Fruit fly (Drosophila melanogaster) whole organism, embryonic: Measurements from ENCODE around the gene GluProRS.

Experiments
- Awh ChIP-seq: fragments of 200-800 bp; sonication (Bioruptor generic); IDR thresholded peaks from 2 replicates; pipeline ENCODE4, ENCODE4 v1.3.6; 2022; ENCODE audit warnings: missing biosample characterization, missing genetic modification characterization
- CG10462 ChIP-seq: fragments of 200-800 bp; sonication (Bioruptor generic); optimal IDR thresholded peaks from 2 replicates; lab custom pipeline; 2016; ENCODE audit warnings: missing biosample characterization, missing genetic modification characterization
- CG12236 ChIP-seq: fragments of 200-800 bp; sonication (Bioruptor generic); optimal IDR thresholded peaks from 2 replicates; lab custom pipeline; 2016; ENCODE audit warnings: missing biosample characterization, missing genetic modification characterization
- CG12659 ChIP-seq: fragments of 200-800 bp; sonication (Bioruptor generic); optimal IDR thresholded peaks from 3 replicates; lab custom pipeline; 2017; ENCODE audit warnings: mild to moderate bottlenecking, missing biosample characterization, missing genetic modification reagents, missing genetic modification characterization
- CG12769 ChIP-seq: fragments of 200-800 bp; sonication (Bioruptor generic); optimal IDR thresholded peaks from 2 replicates; lab custom pipeline; 2019; ENCODE audit warnings: missing biosample characterization, mild to moderate bottlenecking, missing genetic modification characterization, moderate library complexity
- CG13287 ChIP-seq: fragments of 200-800 bp; sonication (Bioruptor generic); IDR thresholded peaks from 2 replicates; pipeline ENCODE4 v1.3.6; 2022; ENCODE audit warnings: missing biosample characterization, missing genetic modification characterization; ENCODE audit not compliant: partially characterized antibody
- CG15073 ChIP-seq: fragments of 200-800 bp; sonication (Bioruptor generic); optimal IDR thresholded peaks from 2 replicates; lab custom pipeline; 2016; ENCODE audit warnings: missing biosample characterization, missing genetic modification characterization
- CG16779 ChIP-seq: fragments of 200-800 bp; sonication (Bioruptor generic); IDR thresholded peaks from 2 replicates; pipeline ENCODE4 v1.3.6; 2022; ENCODE audit warnings: missing biosample characterization, missing genetic modification characterization
- CG17568 ChIP-seq: fragments of 200-800 bp; sonication (Bioruptor generic); optimal IDR thresholded peaks from 2 replicates; lab custom pipeline; 2018; ENCODE audit warnings: missing biosample characterization, mild to moderate bottlenecking, missing genetic modification characterization, moderate library complexity
- CG34224 ChIP-seq: fragments of 200-800 bp; sonication (Bioruptor generic); IDR thresholded peaks from 3 replicates; pipeline ENCODE4 v1.3.6; 2022; ENCODE audit warnings: missing biosample characterization, missing genetic modification characterization; ENCODE audit not compliant: partially characterized antibody
- CG7271 ChIP-seq: fragments of 200-800 bp; sonication (Bioruptor generic); optimal IDR thresholded peaks from 2 replicates; lab custom pipeline; 2018; ENCODE audit warnings: missing biosample characterization, mild to moderate bottlenecking, missing genetic modification characterization, moderate library complexity
- CG8478 ChIP-seq: fragments of >200 bp; optimal IDR thresholded peaks from 2 replicates; lab custom pipeline; 2018
- Dll ChIP-seq: fragments of 200-800 bp; sonication (Bioruptor generic); IDR thresholded peaks from 4 replicates; pipeline ENCODE4 v1.3.6; 2022; ENCODE audit warnings: missing biosample characterization, missing genetic modification characterization; ENCODE audit not compliant: partially characterized antibody
- Doc3 ChIP-seq: fragments of 200-800 bp; sonication (Bioruptor generic); IDR thresholded peaks from 3 replicates; pipeline ENCODE4 v1.3.6; 2022; ENCODE audit warnings: missing biosample characterization, missing genetic modification characterization; ENCODE audit not compliant: partially characterized antibody
- Dref ChIP-seq: fragments of 200-800 bp; sonication (Bioruptor generic); IDR thresholded peaks from 2 replicates; pipeline ENCODE4 v1.3.6; 2022; ENCODE audit warnings: missing biosample characterization, missing genetic modification characterization
- E2f2 ChIP-seq: fragments of 200-800 bp; sonication (Bioruptor generic); IDR thresholded peaks from 2 replicates; pipeline ENCODE4 v1.3.6; 2022; ENCODE audit warnings: missing biosample characterization, missing genetic modification characterization
- Eip74EF ChIP-seq, 2 experiments: fragments of 200-800 bp in 1 of 2; fragments of >200 bp in 1 of 2; sonication (Bioruptor generic) in 1 of 2; optimal IDR thresholded peaks; 2 replicates each; lab custom pipeline; 2017 to 2019; ENCODE audit warnings: missing biosample characterization in 2 of 2, missing genetic modification characterization in 2 of 2, mild to moderate bottlenecking in 1 of 2, moderate library complexity in 1 of 2
- Gug ChIP-seq: fragments of 200-800 bp; sonication (Bioruptor generic); IDR thresholded peaks from 4 replicates; pipeline ENCODE4 v1.3.6; 2022; ENCODE audit warnings: missing biosample characterization, missing genetic modification characterization
- HHEX ChIP-seq: fragments of 200-800 bp; sonication (Bioruptor generic); optimal IDR thresholded peaks from 3 replicates; lab custom pipeline; 2017; ENCODE audit warnings: missing biosample characterization, mild to moderate bottlenecking, missing genetic modification characterization, missing genetic modification reagents
- Hey ChIP-seq: fragments of 200-800 bp; sonication (Bioruptor generic); optimal IDR thresholded peaks from 3 replicates; lab custom pipeline; 2018; ENCODE audit warnings: missing biosample characterization, mild to moderate bottlenecking, missing genetic modification characterization
- Hr39 ChIP-seq: fragments of >200 bp; optimal IDR thresholded peaks from 2 replicates; lab custom pipeline; 2017
- Jarid2 ChIP-seq: fragments of 200-800 bp; sonication (Bioruptor generic); optimal IDR thresholded peaks from 3 replicates; lab custom pipeline; 2017; ENCODE audit warnings: mild to moderate bottlenecking, missing biosample characterization, missing genetic modification reagents, missing genetic modification characterization
- Lpt ChIP-seq: fragments of >200 bp; optimal IDR thresholded peaks from 2 replicates; lab custom pipeline; 2018; ENCODE audit warnings: missing biosample characterization, missing genetic modification characterization
- MBD-R2 ChIP-seq: fragments of 200-800 bp; sonication (Bioruptor generic); IDR thresholded peaks from 2 replicates; pipeline ENCODE4 v1.3.6; 2022; ENCODE audit warnings: missing biosample characterization, missing genetic modification characterization
- Meics ChIP-seq: fragments of 200-800 bp; sonication (Bioruptor generic); optimal IDR thresholded peaks from 2 replicates; lab custom pipeline; 2017; ENCODE audit warnings: missing biosample characterization, mild to moderate bottlenecking, missing genetic modification characterization
- NC2β ChIP-seq: fragments of 200-800 bp; sonication (Bioruptor generic); optimal IDR thresholded peaks from 2 replicates; lab custom pipeline; 2016; ENCODE audit warnings: missing biosample characterization, missing genetic modification characterization
- Rx ChIP-seq: fragments of 200-800 bp; sonication (Bioruptor generic); IDR thresholded peaks from 2 replicates; pipeline ENCODE4 v1.3.6; 2022; ENCODE audit warnings: missing biosample characterization, missing genetic modification characterization
- Spps ChIP-seq: fragments of 200-800 bp; sonication (Bioruptor generic); optimal IDR thresholded peaks from 2 replicates; lab custom pipeline; 2018; ENCODE audit warnings: missing biosample characterization, mild to moderate bottlenecking, missing genetic modification characterization
- Sry-β ChIP-seq: fragments of 200-800 bp; sonication (Bioruptor generic); optimal IDR thresholded peaks from 2 replicates; lab custom pipeline; 2018; ENCODE audit warnings: missing biosample characterization, mild to moderate bottlenecking, missing genetic modification characterization, moderate library complexity
- btn ChIP-seq: fragments of 200-800 bp; sonication (Bioruptor generic); optimal IDR thresholded peaks from 2 replicates; lab custom pipeline; 2016; ENCODE audit warnings: missing biosample characterization, missing genetic modification characterization
- croc ChIP-seq: fragments of 200-800 bp; sonication (Bioruptor generic); conservative IDR thresholded peaks from 3 replicates; pipeline ENCODE4 v1.3.6; 2022; ENCODE audit warnings: missing biosample characterization, missing genetic modification characterization
- crp ChIP-seq, 2 experiments: fragments of 200-800 bp; sonication (Bioruptor generic); optimal IDR thresholded peaks; 2 replicates in 1 of 2; 3 replicates in 1 of 2; lab custom pipeline; 2017; ENCODE audit warnings: missing biosample characterization in 2 of 2, missing genetic modification characterization in 2 of 2, mild to moderate bottlenecking in 1 of 2, moderate library complexity in 1 of 2
- dysf ChIP-seq: fragments of 200-800 bp; sonication (Bioruptor generic); IDR thresholded peaks from 3 replicates; pipeline ENCODE4 v1.3.6; 2022; ENCODE audit warnings: missing biosample characterization, missing genetic modification characterization
- eve ChIP-seq, 2 experiments: fragments of >200 bp; optimal IDR thresholded peaks; 2 replicates each; lab custom pipeline; 2017; ENCODE audit warnings: missing biosample characterization in 2 of 2, missing genetic modification characterization in 2 of 2
- exex ChIP-seq: fragments of 200-800 bp; sonication (Bioruptor generic); optimal IDR thresholded peaks from 4 replicates; lab custom pipeline; 2018; ENCODE audit warnings: missing biosample characterization, mild to moderate bottlenecking, missing genetic modification characterization, moderate library complexity
- fd96Cb ChIP-seq: fragments of 200-800 bp; sonication (Bioruptor generic); optimal IDR thresholded peaks from 2 replicates; lab custom pipeline; 2018; ENCODE audit warnings: missing biosample characterization, mild to moderate bottlenecking, missing genetic modification characterization, moderate library complexity
- gem ChIP-seq: fragments of 200-800 bp; sonication (Bioruptor generic); optimal IDR thresholded peaks from 2 replicates; lab custom pipeline; 2019; ENCODE audit warnings: missing biosample characterization, mild to moderate bottlenecking, missing genetic modification characterization, moderate library complexity
- hb ChIP-seq: fragments of 200-800 bp; sonication (Bioruptor generic); IDR thresholded peaks from 3 replicates; pipeline ENCODE4 v1.3.6; 2022; ENCODE audit warnings: missing biosample characterization, missing genetic modification characterization; ENCODE audit not compliant: partially characterized antibody
- hth ChIP-seq: fragments of >200 bp; optimal IDR thresholded peaks from 2 replicates; lab custom pipeline; 2017; ENCODE audit warnings: inconsistent platforms
- odd ChIP-seq: fragments of 200-800 bp; sonication (Bioruptor generic); optimal IDR thresholded peaks from 2 replicates; lab custom pipeline; 2017; ENCODE audit warnings: missing biosample characterization, mild to moderate bottlenecking, missing genetic modification characterization
- pfk ChIP-seq: fragments of 200-800 bp; sonication (Bioruptor generic); optimal IDR thresholded peaks from 2 replicates; lab custom pipeline; 2018; ENCODE audit warnings: missing biosample characterization, mild to moderate bottlenecking, missing genetic modification characterization, moderate library complexity
- phol ChIP-seq: fragments of 200-800 bp; sonication (Bioruptor generic); optimal IDR thresholded peaks from 3 replicates; lab custom pipeline; 2018; ENCODE audit warnings: missing biosample characterization, mild to moderate bottlenecking, missing genetic modification characterization, moderate library complexity
- ranshi ChIP-seq: fragments of 200-800 bp; sonication (Bioruptor generic); IDR thresholded peaks from 2 replicates; pipeline ENCODE4 v1.3.6; 2022; ENCODE audit warnings: missing biosample characterization, missing genetic modification characterization
- repo ChIP-seq: fragments of 200-800 bp; sonication (Bioruptor generic); optimal IDR thresholded peaks from 2 replicates; lab custom pipeline; 2016; ENCODE audit warnings: missing biosample characterization, missing genetic modification characterization
- sens ChIP-seq: fragments of 200-800 bp; sonication (Bioruptor generic); peaks from one replicate; lab custom pipeline; 2016; ENCODE audit warnings: missing biosample characterization, missing genetic modification characterization
- seq ChIP-seq: fragments of 200-800 bp; sonication (Bioruptor generic); IDR thresholded peaks from 2 replicates; pipeline ENCODE4 v1.3.6; 2022; ENCODE audit warnings: missing biosample characterization, missing genetic modification characterization
- shn ChIP-seq: fragments of 200-800 bp; sonication (Bioruptor generic); optimal IDR thresholded peaks from 3 replicates; lab custom pipeline; 2016; ENCODE audit warnings: missing biosample characterization, missing genetic modification characterization
- z ChIP-seq: fragments of 200-800 bp; sonication (Bioruptor generic); IDR thresholded peaks from 3 replicates; pipeline ENCODE4 v1.3.6; 2022; ENCODE audit warnings: missing biosample characterization, missing genetic modification characterization
- zen2 ChIP-seq: fragments of 200-800 bp; sonication (Bioruptor generic); IDR thresholded peaks from 3 replicates; pipeline ENCODE4 v1.3.6; 2022; ENCODE audit warnings: missing biosample characterization, missing genetic modification characterization; ENCODE audit not compliant: partially characterized antibody

The GluProRS gene

DNA sequence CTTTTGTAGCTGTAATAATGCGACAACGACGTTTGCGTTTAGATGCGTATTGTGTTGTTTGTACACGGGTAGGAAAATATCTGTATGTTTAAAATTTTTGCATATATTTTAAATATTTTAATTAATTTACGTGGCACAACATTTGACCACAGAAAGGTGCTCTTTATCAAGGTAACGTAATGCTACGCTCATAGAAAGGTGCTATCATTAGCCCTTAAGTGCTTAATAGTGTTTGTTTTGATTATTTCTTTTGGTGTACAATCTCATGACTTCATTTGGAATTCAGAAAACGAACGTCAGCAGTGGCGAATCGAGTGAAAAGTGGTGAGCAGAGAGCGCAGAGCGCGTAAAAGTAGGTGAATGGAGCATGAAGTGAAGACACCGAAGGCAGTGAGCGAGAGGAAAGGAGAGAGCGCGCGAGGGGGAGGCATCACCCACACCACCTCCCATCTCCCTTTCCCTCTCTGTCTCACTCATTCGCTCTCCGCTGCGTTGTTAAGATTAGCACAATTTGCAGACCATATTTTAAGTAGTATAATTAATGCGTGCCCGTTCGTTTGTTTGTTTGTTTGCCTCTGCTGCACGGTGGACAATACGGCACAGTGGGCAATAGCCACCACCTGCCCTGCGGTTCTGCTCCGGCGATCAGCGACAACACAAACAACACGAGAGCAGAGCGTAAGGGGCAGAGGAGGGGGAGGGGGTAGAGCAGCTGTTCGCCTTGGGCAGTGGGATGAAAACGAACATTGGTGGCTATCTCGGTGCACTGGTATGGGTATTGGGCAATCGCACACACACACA is 36.3 kb downstream of the GluProRS start (continued):
- TF ChIP-seq z (GFP tag; lab: Robert Waterston, UW): peak; percentile 94
- no peak for TF ChIP-seq Jarid2 (GFP tag; lab: Kevin White, UChicago)
- peak; percentile 56 for TF ChIP-seq Hey (tag; lab: Kevin White, UChicago)
- peak; percentile 33 for TF ChIP-seq E2f2 (GFP tag; lab: Robert Waterston, UW)
- TF ChIP-seq Gug: peak; percentile 39; the same call in 2 of the 4 replicates
- peak; percentile 75 for TF ChIP-seq gem
- TF ChIP-seq dysf (GFP tag; lab: Robert Waterston, UW): peak; percentile 40
- TF ChIP-seq fd96Cb (tag; lab: Kevin White, UChicago): peak; percentile 53
- no peak for TF ChIP-seq Sry-β (GFP tag; lab: Kevin White, UChicago)
- peak; percentile 32 for TF ChIP-seq HHEX (GFP tag; lab: Kevin White, UChicago)
- TF ChIP-seq crp (GFP tag; optimal IDR thresholded peaks at IDR 0.05; lab: Kevin White, UChicago): peak in 1 of 2 experiments; percentile 79
- TF ChIP-seq shn: peak; percentile 2
- no peak for TF ChIP-seq CG10462 (GFP tag; lab: Kevin White, UChicago)
- TF ChIP-seq CG34224 (GFP tag; lab: Robert Waterston, UW): 0 out of 3 replicates have a peak, but pooled peaks have one; percentile 6
- peak; percentile 5 for TF ChIP-seq CG13287 (GFP tag; lab: Robert Waterston, UW)
- TF ChIP-seq Meics (GFP tag; lab: Kevin White, UChicago): peak; percentile 5
- no peak for TF ChIP-seq Spps (tag; lab: Kevin White, UChicago)
- TF ChIP-seq CG17568: peak; percentile 22
- no peak for TF ChIP-seq zen2 (GFP tag; lab: Robert Waterston, UW)
- TF ChIP-seq Lpt (GFP tag; lab: Kevin White, UChicago): no peak
- TF ChIP-seq MBD-R2 (GFP tag; lab: Robert Waterston, UW): peak; percentile 13; the same call in 1 of the 2 replicates
- TF ChIP-seq Doc3 (GFP tag; lab: Robert Waterston, UW): no peak
- TF ChIP-seq CG15073 (GFP tag; lab: Kevin White, UChicago): no peak
- TF ChIP-seq hth (lab: Kevin White, UChicago): no peak
- TF ChIP-seq Rx: peak; percentile 56; the same call in 1 of the 2 replicates
- no peak for TF ChIP-seq seq (GFP tag; lab: Robert Waterston, UW)
- no peak for TF ChIP-seq croc (GFP tag; lab: Robert Waterston, UW)
- no peak for TF ChIP-seq eve (GFP tag; optimal IDR thresholded peaks at IDR 0.05; lab: Kevin White, UChicago)
- peak; percentile 8 for TF ChIP-seq pfk
- TF ChIP-seq repo (GFP tag; lab: Kevin White, UChicago): no peak
- TF ChIP-seq CG12236: peak; percentile 2
- TF ChIP-seq Awh (GFP tag; lab: Robert Waterston, UW): peak; percentile 54; the same call in 1 of the 2 replicates
- peak; percentile 48 for TF ChIP-seq phol (tag; lab: Kevin White, UChicago)
- peak; percentile 62; the same call in 1 of the 2 replicates for TF ChIP-seq ranshi
- TF ChIP-seq Dref (GFP tag; lab: Robert Waterston, UW): no peak
- peak; percentile 80 for TF ChIP-seq sens (GFP tag; lab: Kevin White, UChicago)
- TF ChIP-seq NC2β (GFP tag; lab: Kevin White, UChicago): no peak
- no peak for TF ChIP-seq Dll (GFP tag; lab: Robert Waterston, UW)
- TF ChIP-seq hb (GFP tag; lab: Robert Waterston, UW): no peak
- peak; percentile 42 for TF ChIP-seq btn
- no peak for TF ChIP-seq odd (GFP tag; lab: Kevin White, UChicago)
- TF ChIP-seq CG16779 (GFP tag; lab: Robert Waterston, UW): no peak
- no peak for TF ChIP-seq exex (tag; lab: Kevin White, UChicago)
- TF ChIP-seq CG7271 (tag; lab: Kevin White, UChicago): no peak
- TF ChIP-seq Hr39 (lab: Kevin White, UChicago): no peak
- no peak for TF ChIP-seq CG12659
- TF ChIP-seq Eip74EF (GFP tag; optimal IDR thresholded peaks at IDR 0.05; lab: Kevin White, UChicago): no peak
- TF ChIP-seq CG12769 (tag; lab: Kevin White, UChicago): peak; percentile 87
- no peak for TF ChIP-seq CG8478 (lab: Kevin White, UChicago)
